Worm (Caenorhabditis elegans) whole organism, mixed stage, embryonic: Measurements from ENCODE around the gene dos-2.

ENCODE experiments used
- M03D4.4 ChIP-seq: sonication (generic microtip); optimal IDR thresholded peaks from 2 replicates; lab custom pipeline; 2017; ENCODE audit warnings: mild to moderate bottlenecking, missing genetic modification characterization, missing compliant biosample characterization
- bed-3 ChIP-seq: fragments of 200-800 bp; sonication (Bioruptor generic); optimal IDR thresholded peaks from 3 replicates; lab custom pipeline; 2018; ENCODE audit warnings: mild to moderate bottlenecking, missing genetic modification characterization, moderate library complexity, missing compliant biosample characterization
- blmp-1 ChIP-seq: fragments of 150-350 bp; optimal IDR thresholded peaks from 2 replicates; lab custom pipeline; 2014; ENCODE audit warnings: missing biosample characterization, missing genetic modification characterization
- ceh-39 ChIP-seq: fragments of 150-350 bp; optimal IDR thresholded peaks from 2 replicates; lab custom pipeline; 2014; ENCODE audit warnings: missing biosample characterization, missing genetic modification characterization
- ceh-43 ChIP-seq: fragments of 200-800 bp; sonication (Bioruptor generic); optimal IDR thresholded peaks from 2 replicates; lab custom pipeline; 2018; ENCODE audit warnings: mild to moderate bottlenecking, missing genetic modification characterization, moderate library complexity, missing compliant biosample characterization
- ceh-83 ChIP-seq: fragments of 200-800 bp; sonication (Bioruptor generic); optimal IDR thresholded peaks from 2 replicates; lab custom pipeline; 2018; ENCODE audit warnings: mild to moderate bottlenecking, missing genetic modification characterization, missing compliant biosample characterization
- ces-1 ChIP-seq: fragments of 150-350 bp; optimal IDR thresholded peaks from 2 replicates; lab custom pipeline; 2014; ENCODE audit warnings: missing biosample characterization, missing genetic modification reagents, missing genetic modification characterization
- cnd-1 ChIP-seq: fragments of 200-800 bp; sonication (Bioruptor generic); optimal IDR thresholded peaks from 2 replicates; lab custom pipeline; 2018; ENCODE audit warnings: mild to moderate bottlenecking, missing genetic modification characterization, missing compliant biosample characterization
- drap-1 ChIP-seq: fragments of 200-800 bp; sonication (Bioruptor generic); optimal IDR thresholded peaks from 3 replicates; lab custom pipeline; 2018; ENCODE audit warnings: mild to moderate bottlenecking, missing genetic modification characterization, missing compliant biosample characterization
- flh-1 ChIP-seq: fragments of 200-800 bp; sonication (Bioruptor generic); optimal IDR thresholded peaks from 2 replicates; lab custom pipeline; 2018; ENCODE audit warnings: mild to moderate bottlenecking, missing genetic modification characterization, moderate library complexity, missing compliant biosample characterization
- hlh-1 ChIP-seq: fragments of 150-350 bp; optimal IDR thresholded peaks from 2 replicates; lab custom pipeline; 2014; ENCODE audit warnings: missing biosample characterization, missing genetic modification reagents, missing genetic modification characterization
- lin-13 ChIP-seq: fragments of 150-350 bp; optimal IDR thresholded peaks from 2 replicates; lab custom pipeline; 2014; ENCODE audit warnings: missing biosample characterization, missing genetic modification characterization
- lin-32 ChIP-seq: fragments of 200-800 bp; sonication (Bioruptor generic); optimal IDR thresholded peaks from 2 replicates; lab custom pipeline; 2018; ENCODE audit warnings: mild to moderate bottlenecking, missing genetic modification characterization, missing compliant biosample characterization
- lsy-2 ChIP-seq: fragments of 150-350 bp; optimal IDR thresholded peaks from 2 replicates; lab custom pipeline; 2014; ENCODE audit warnings: missing biosample characterization, missing genetic modification characterization
- mab-5 ChIP-seq: fragments of 150-350 bp; optimal IDR thresholded peaks from 2 replicates; lab custom pipeline; 2014; ENCODE audit warnings: missing biosample characterization, missing genetic modification characterization
- mep-1 ChIP-seq: fragments of 150-350 bp; optimal IDR thresholded peaks from 2 replicates; lab custom pipeline; 2017; ENCODE audit warnings: missing biosample characterization, missing genetic modification reagents, missing genetic modification characterization, inconsistent platforms
- mls-2 ChIP-seq: sonication (generic microtip); optimal IDR thresholded peaks from 2 replicates; lab custom pipeline; 2016; ENCODE audit warnings: mild to moderate bottlenecking, missing genetic modification characterization, moderate library complexity, missing compliant biosample characterization
- nhr-2 ChIP-seq: fragments of 150-350 bp; optimal IDR thresholded peaks from 2 replicates; lab custom pipeline; 2014; ENCODE audit warnings: missing biosample characterization, missing genetic modification characterization
- nhr-237 ChIP-seq: fragments of 150-350 bp; optimal IDR thresholded peaks from 2 replicates; lab custom pipeline; 2014; ENCODE audit warnings: missing biosample characterization, missing genetic modification characterization
- nhr-28 ChIP-seq: fragments of 150-350 bp; optimal IDR thresholded peaks from 2 replicates; lab custom pipeline; 2014; ENCODE audit warnings: missing biosample characterization, missing genetic modification characterization
- nhr-76 ChIP-seq: sonication (generic microtip); optimal IDR thresholded peaks from 2 replicates; lab custom pipeline; 2017; ENCODE audit warnings: missing biosample characterization, missing genetic modification characterization
- pha-4 ChIP-seq: fragments of 150-350 bp; optimal IDR thresholded peaks from 2 replicates; lab custom pipeline; 2018; ENCODE audit warnings: missing biosample characterization, missing genetic modification reagents, missing genetic modification characterization
- sem-2 ChIP-seq: fragments of 200-800 bp; sonication (Bioruptor generic); optimal IDR thresholded peaks from 2 replicates; lab custom pipeline; 2018; ENCODE audit warnings: mild to moderate bottlenecking, missing genetic modification characterization, missing compliant biosample characterization
- snpc-4 ChIP-seq: fragments of 150-350 bp; optimal IDR thresholded peaks from 2 replicates; lab custom pipeline; 2014; ENCODE audit warnings: missing biosample characterization, missing genetic modification characterization
- sptf-1 ChIP-seq: sonication (generic microtip); optimal IDR thresholded peaks from 2 replicates; lab custom pipeline; 2017; ENCODE audit warnings: mild to moderate bottlenecking, missing genetic modification characterization, moderate library complexity, missing compliant biosample characterization
- tbx-8 ChIP-seq: fragments of 200-800 bp; sonication (Bioruptor generic); optimal IDR thresholded peaks from 2 replicates; lab custom pipeline; 2018; ENCODE audit warnings: mild to moderate bottlenecking, missing genetic modification characterization, moderate library complexity, missing compliant biosample characterization
- unc-120 ChIP-seq: sonication (generic microtip); optimal IDR thresholded peaks from 2 replicates; lab custom pipeline; 2017; ENCODE audit warnings: missing genetic modification characterization, missing compliant biosample characterization; ENCODE audit not compliant: poor library complexity, severe bottlenecking
- unc-39 ChIP-seq: fragments of 150-350 bp; optimal IDR thresholded peaks from 2 replicates; lab custom pipeline; 2014; ENCODE audit warnings: missing biosample characterization, missing genetic modification characterization
- unc-62 ChIP-seq: fragments of 150-350 bp; optimal IDR thresholded peaks from 2 replicates; lab custom pipeline; 2014; ENCODE audit warnings: missing biosample characterization, missing genetic modification reagents, missing genetic modification characterization
- zip-8 ChIP-seq: fragments of 150-350 bp; optimal IDR thresholded peaks from 2 replicates; lab custom pipeline; 2014; ENCODE audit warnings: missing biosample characterization, missing genetic modification characterization

Gene dos-2

ce11 chrII:3989627-3990367 is 13.8 kb downstream of the dos-2 start, which contains the start of gene Y14H12A.2:
TSS of gene Y14H12A.2 (minus strand) at chrII:3989677.
- no peak for TF ChIP-seq lsy-2 (tag; lab: Kevin White, UChicago)
- no peak for TF ChIP-seq mls-2 (tag; lab: Kevin White, UChicago)
- no peak for TF ChIP-seq M03D4.4 (tag; lab: Kevin White, UChicago)
- TF ChIP-seq sem-2 (GFP tag; lab: Kevin White, UChicago), result no peak
- no peak for TF ChIP-seq unc-62 (GFP tag; lab: Kevin White, UChicago)
- TF ChIP-seq ceh-83 (GFP tag; lab: Kevin White, UChicago), result no peak
- no peak for TF ChIP-seq flh-1 (GFP tag; lab: Kevin White, UChicago)
- TF ChIP-seq blmp-1 (tag; lab: Kevin White, UChicago), result no peak
- no peak for TF ChIP-seq unc-120 (tag; lab: Kevin White, UChicago)
- no peak for TF ChIP-seq pha-4 (tag; lab: Kevin White, UChicago)
- TF ChIP-seq lin-32 (GFP tag; lab: Kevin White, UChicago), result no peak

ce11 chrII:3990706-3991105 is 14.7 kb downstream of the dos-2 start:
- TF ChIP-seq mab-5 (no peak), lin-32 (GFP tag; lab: Kevin White, UChicago) (no peak)

- TF ChIP-seq nhr-237 (tag; lab: Kevin White, UChicago), result no peak
- no peak for TF ChIP-seq ces-1 (GFP tag; lab: Kevin White, UChicago)
- TF ChIP-seq cnd-1, result no peak
- no peak for TF ChIP-seq sptf-1
- TF ChIP-seq unc-39 (tag; lab: Kevin White, UChicago), result no peak
- no peak for TF ChIP-seq nhr-76
- TF ChIP-seq unc-62 (GFP tag; lab: Kevin White, UChicago), result no peak
- TF ChIP-seq lsy-2 (tag; lab: Kevin White, UChicago), result no peak
- no peak for TF ChIP-seq zip-8 (tag; lab: Kevin White, UChicago)
- TF ChIP-seq ceh-39, result no peak
- TF ChIP-seq M03D4.4 (tag; lab: Kevin White, UChicago), result no peak
- no peak for TF ChIP-seq flh-1 (GFP tag; lab: Kevin White, UChicago)
These were observed 16.0 kb downstream of the dos-2 start for ce11 chrII:3992029-3992428.

- TF ChIP-seq M03D4.4 (tag; lab: Kevin White, UChicago), result no peak
- TF ChIP-seq lin-32 (GFP tag; lab: Kevin White, UChicago), result no peak
- no peak for TF ChIP-seq nhr-237 (tag; lab: Kevin White, UChicago)
- TF ChIP-seq drap-1 (GFP tag; lab: Kevin White, UChicago), result no peak
- no peak for TF ChIP-seq mep-1 (tag; lab: Kevin White, UChicago)
- TF ChIP-seq lin-13 (tag; lab: Kevin White, UChicago), result no peak
- TF ChIP-seq flh-1 (GFP tag; lab: Kevin White, UChicago), result no peak
- TF ChIP-seq lsy-2 (tag; lab: Kevin White, UChicago), result no peak
- TF ChIP-seq bed-3 (GFP tag; lab: Kevin White, UChicago), result no peak
- TF ChIP-seq sptf-1, result no peak
These were observed 16.7 kb downstream of the dos-2 start, which contains the start of gene Y14H12A.1 for ce11 chrII:3992660-3993245. TSS of gene Y14H12A.1 (plus strand) at chrII:3993195.

ce11 chrII:3996005-3996404 is 20.0 kb downstream of the dos-2 start, which contains the start of gene clc-22:
TSS of gene clc-22 (minus strand) at chrII:3996075.
- TF ChIP-seq cnd-1 (no peak), unc-120 (tag; lab: Kevin White, UChicago) (no peak), nhr-2 (no peak), nhr-28 (tag; lab: Kevin White, UChicago) (no peak), lin-32 (GFP tag; lab: Kevin White, UChicago) (no peak), sem-2 (GFP tag; lab: Kevin White, UChicago) (no peak), tbx-8 (GFP tag; lab: Kevin White, UChicago) (no peak), mls-2 (tag; lab: Kevin White, UChicago) (no peak), nhr-76 (no peak), zip-8 (tag; lab: Kevin White, UChicago) (no peak), mep-1 (tag; lab: Kevin White, UChicago) (no peak), ceh-39 (no peak), nhr-237 (tag; lab: Kevin White, UChicago) (no peak), pha-4 (tag; lab: Kevin White, UChicago) (no peak), snpc-4 (tag; lab: Kevin White, UChicago) (no peak), ceh-43 (GFP tag; lab: Kevin White, UChicago) (no peak), hlh-1 (no peak), ceh-83 (GFP tag; lab: Kevin White, UChicago) (no peak), mab-5 (no peak), bed-3 (GFP tag; lab: Kevin White, UChicago) (no peak)
